Fruit fly (Drosophila melanogaster) whole organism, embryonic: ENCODE data around the gene Gmap.

Experiments used
- ATbp ChIP-seq: fragments of 200-800 bp; sonication (Bioruptor generic); optimal IDR thresholded peaks from 2 replicates; lab custom pipeline; 2017; ENCODE audit warnings: missing biosample characterization, mild to moderate bottlenecking, missing genetic modification characterization, missing genetic modification reagents
- Antp ChIP-seq: fragments of 200-800 bp; sonication (Bioruptor generic); optimal IDR thresholded peaks from 3 replicates; lab custom pipeline; 2016; ENCODE audit warnings: missing biosample characterization, missing genetic modification characterization
- Atf6 ChIP-seq: fragments of 200-800 bp; sonication (Bioruptor generic); IDR thresholded peaks from 2 replicates; pipeline ENCODE4 v1.3.6; 2022; ENCODE audit warnings: missing biosample characterization, missing genetic modification characterization
- CG10565 ChIP-seq: fragments of 200-800 bp; sonication (Bioruptor generic); optimal IDR thresholded peaks from 3 replicates; lab custom pipeline; 2016; ENCODE audit warnings: missing biosample characterization, mild to moderate bottlenecking, missing genetic modification characterization
- CG10979 ChIP-seq: fragments of 200-800 bp; sonication (Bioruptor generic); optimal IDR thresholded peaks from 2 replicates; lab custom pipeline; 2018; ENCODE audit warnings: missing biosample characterization, mild to moderate bottlenecking, missing genetic modification characterization, moderate library complexity
- CG11085 ChIP-seq: fragments of 200-800 bp; sonication (Bioruptor generic); IDR thresholded peaks from 2 replicates; pipeline ENCODE4 v1.3.6; 2022; ENCODE audit warnings: missing biosample characterization, missing genetic modification characterization
- CG11560 ChIP-seq: fragments of 200-800 bp; sonication (Bioruptor generic); IDR thresholded peaks from 3 replicates; pipeline ENCODE4 v1.3.6; 2022; ENCODE audit warnings: missing biosample characterization, missing genetic modification characterization
- CG15011 ChIP-seq: fragments of 200-800 bp; sonication (Bioruptor generic); optimal IDR thresholded peaks from 3 replicates; lab custom pipeline; 2018; ENCODE audit warnings: missing biosample characterization, mild to moderate bottlenecking, missing genetic modification characterization
- CG15479 ChIP-seq: fragments of 200-800 bp; sonication (Bioruptor generic); optimal IDR thresholded peaks from 3 replicates; lab custom pipeline; 2019; ENCODE audit warnings: missing biosample characterization, mild to moderate bottlenecking, missing genetic modification characterization, moderate library complexity
- CG15601 ChIP-seq: fragments of 200-800 bp; sonication (Bioruptor generic); optimal IDR thresholded peaks from 3 replicates; lab custom pipeline; 2019; ENCODE audit warnings: missing biosample characterization, mild to moderate bottlenecking, missing genetic modification characterization, moderate library complexity
- CG16779 ChIP-seq: fragments of 200-800 bp; sonication (Bioruptor generic); IDR thresholded peaks from 2 replicates; pipeline ENCODE4 v1.3.6; 2022; ENCODE audit warnings: missing biosample characterization, missing genetic modification characterization
- CG17568 ChIP-seq: fragments of 200-800 bp; sonication (Bioruptor generic); optimal IDR thresholded peaks from 2 replicates; lab custom pipeline; 2018; ENCODE audit warnings: missing biosample characterization, mild to moderate bottlenecking, missing genetic modification characterization, moderate library complexity
- CG1832 ChIP-seq: fragments of 200-800 bp; sonication (Bioruptor generic); optimal IDR thresholded peaks from 2 replicates; lab custom pipeline; 2017; ENCODE audit warnings: missing biosample characterization, mild to moderate bottlenecking, missing genetic modification characterization, inconsistent platforms
- CG2889 ChIP-seq: fragments of 200-800 bp; sonication (Bioruptor generic); IDR thresholded peaks from 3 replicates; pipeline ENCODE4 v1.3.6; 2022; ENCODE audit warnings: missing biosample characterization, missing genetic modification characterization
- CG32532 ChIP-seq: fragments of 200-800 bp; sonication (Bioruptor generic); IDR thresholded peaks from 2 replicates; pipeline ENCODE4 v1.3.6; 2022; ENCODE audit warnings: missing biosample characterization, missing genetic modification characterization
- CG33213 ChIP-seq: fragments of 200-800 bp; sonication (Bioruptor generic); optimal IDR thresholded peaks from 3 replicates; lab custom pipeline; 2016; ENCODE audit warnings: missing biosample characterization, missing genetic modification characterization
- CG4424 ChIP-seq: fragments of 200-800 bp; sonication (Bioruptor generic); optimal IDR thresholded peaks from 3 replicates; lab custom pipeline; 2016; ENCODE audit warnings: missing biosample characterization, missing genetic modification characterization
- CG4854 ChIP-seq: fragments of 200-800 bp; sonication (Bioruptor generic); optimal IDR thresholded peaks from 2 replicates; lab custom pipeline; 2016; ENCODE audit warnings: missing biosample characterization, missing genetic modification characterization, inconsistent platforms
- CG6254 ChIP-seq: fragments of 200-800 bp; sonication (Bioruptor generic); optimal IDR thresholded peaks from 3 replicates; lab custom pipeline; 2017; ENCODE audit warnings: mild to moderate bottlenecking, missing biosample characterization, missing genetic modification reagents, missing genetic modification characterization
- CG8290 ChIP-seq, 3 experiments: fragments of 200-800 bp; sonication (Bioruptor generic); optimal IDR thresholded peaks; 2 replicates each; lab custom pipeline; 2016 to 2019; ENCODE audit warnings: missing biosample characterization in 3 of 3, missing genetic modification characterization in 3 of 3, mild to moderate bottlenecking in 2 of 3, moderate library complexity in 1 of 3
- CTCF ChIP-seq: fragments of 200-800 bp; sonication (Bioruptor generic); optimal IDR thresholded peaks from 2 replicates; lab custom pipeline; 2017; ENCODE audit warnings: missing biosample characterization, mild to moderate bottlenecking, missing genetic modification characterization, moderate library complexity
- Fer3 ChIP-seq: fragments of 200-800 bp; sonication (Bioruptor generic); optimal IDR thresholded peaks from 2 replicates; lab custom pipeline; 2018; ENCODE audit warnings: missing biosample characterization, mild to moderate bottlenecking, missing genetic modification characterization, moderate library complexity
- H15 ChIP-seq: fragments of 200-800 bp; sonication (Bioruptor generic); IDR thresholded peaks from 3 replicates; pipeline ENCODE4 v1.3.6; 2022; ENCODE audit warnings: missing biosample characterization, missing genetic modification characterization
- Hmx ChIP-seq: fragments of 200-800 bp; sonication (Bioruptor generic); optimal IDR thresholded peaks from 2 replicates; lab custom pipeline; 2016; ENCODE audit warnings: missing biosample characterization, missing genetic modification characterization
- Hr39 ChIP-seq: fragments of >200 bp; optimal IDR thresholded peaks from 2 replicates; lab custom pipeline; 2017
- Myb ChIP-seq: fragments of 200-800 bp; sonication (Bioruptor generic); optimal IDR thresholded peaks from 2 replicates; lab custom pipeline; 2016; ENCODE audit warnings: missing biosample characterization, missing genetic modification characterization
- NK7.1 ChIP-seq: fragments of 200-800 bp; sonication (Bioruptor generic); optimal IDR thresholded peaks from 3 replicates; lab custom pipeline; 2016; ENCODE audit warnings: missing biosample characterization, missing genetic modification characterization
- Nf-YB ChIP-seq: fragments of 200-800 bp; sonication (Bioruptor generic); optimal IDR thresholded peaks from 3 replicates; lab custom pipeline; 2019; ENCODE audit warnings: missing biosample characterization, mild to moderate bottlenecking, missing genetic modification characterization, moderate library complexity
- Pdp1 ChIP-seq, 2 experiments: fragments of 200-800 bp; sonication (Bioruptor generic); optimal IDR thresholded peaks; 3 replicates each; lab custom pipeline; 2016; ENCODE audit warnings: missing biosample characterization in 2 of 2, missing genetic modification characterization in 2 of 2, mild to moderate bottlenecking in 1 of 2, moderate library complexity in 1 of 2
- Ssrp ChIP-seq: fragments of 200-800 bp; sonication (Bioruptor generic); optimal IDR thresholded peaks from 2 replicates; lab custom pipeline; 2018; ENCODE audit warnings: missing biosample characterization, mild to moderate bottlenecking, missing genetic modification characterization, moderate library complexity
- Stat92E ChIP-seq, 3 experiments: fragments of >200 bp in 2 of 3; fragments of 200-800 bp in 1 of 3; sonication (Bioruptor generic) in 1 of 3; optimal IDR thresholded peaks; 2 replicates each; lab custom pipeline; 2017 to 2019; ENCODE audit warnings: missing biosample characterization in 3 of 3, missing genetic modification characterization in 3 of 3, mild to moderate bottlenecking in 1 of 3, moderate library complexity in 1 of 3
- ap ChIP-seq: fragments of 200-800 bp; sonication (Bioruptor generic); IDR thresholded peaks from 2 replicates; pipeline ENCODE4 v1.3.6; 2022; ENCODE audit warnings: missing biosample characterization, missing genetic modification characterization
- bab2 ChIP-seq: fragments of 200-800 bp; sonication (Bioruptor generic); optimal IDR thresholded peaks from 2 replicates; lab custom pipeline; 2016; ENCODE audit warnings: missing biosample characterization, missing genetic modification characterization
- dm ChIP-seq: fragments of 200-800 bp; sonication (Bioruptor generic); optimal IDR thresholded peaks from 3 replicates; lab custom pipeline; 2016; ENCODE audit warnings: missing biosample characterization, missing genetic modification characterization
- dpn ChIP-seq, 2 experiments: fragments of 200-800 bp; sonication (Bioruptor generic); optimal IDR thresholded peaks; 3 replicates each; lab custom pipeline; 2016; ENCODE audit warnings: missing biosample characterization in 2 of 2, missing genetic modification characterization in 2 of 2
- gcm ChIP-seq: fragments of 200-800 bp; sonication (Bioruptor generic); optimal IDR thresholded peaks from 2 replicates; lab custom pipeline; 2019; ENCODE audit warnings: missing biosample characterization, mild to moderate bottlenecking, missing genetic modification characterization, moderate library complexity
- gsb-n ChIP-seq: fragments of 200-800 bp; sonication (Bioruptor generic); optimal IDR thresholded peaks from 3 replicates; lab custom pipeline; 2018; ENCODE audit warnings: missing biosample characterization, mild to moderate bottlenecking, missing genetic modification characterization
- jumu ChIP-seq: fragments of 200-800 bp; sonication (Bioruptor generic); optimal IDR thresholded peaks from 3 replicates; lab custom pipeline; 2016; ENCODE audit warnings: missing biosample characterization, missing genetic modification characterization
- klu ChIP-seq: fragments of 200-800 bp; sonication (Bioruptor generic); IDR thresholded peaks from 2 replicates; pipeline ENCODE4 v1.3.6; 2022; ENCODE audit warnings: missing biosample characterization, missing genetic modification characterization
- nerfin-1 ChIP-seq: fragments of 200-800 bp; sonication (Bioruptor generic); optimal IDR thresholded peaks from 3 replicates; lab custom pipeline; 2019; ENCODE audit warnings: missing biosample characterization, mild to moderate bottlenecking, missing genetic modification characterization, moderate library complexity
- odd ChIP-seq: fragments of 200-800 bp; sonication (Bioruptor generic); optimal IDR thresholded peaks from 2 replicates; lab custom pipeline; 2017; ENCODE audit warnings: missing biosample characterization, mild to moderate bottlenecking, missing genetic modification characterization
- otp ChIP-seq: fragments of 200-800 bp; sonication (Bioruptor generic); IDR thresholded peaks from 3 replicates; pipeline ENCODE4, ENCODE4 v1.3.6; 2022; ENCODE audit warnings: missing biosample characterization, missing genetic modification characterization
- peb ChIP-seq: fragments of 200-800 bp; sonication (Bioruptor generic); IDR thresholded peaks from 2 replicates; pipeline ENCODE4 v1.3.6; 2022; ENCODE audit warnings: missing biosample characterization, missing genetic modification characterization
- prd ChIP-seq, 3 experiments: fragments of >200 bp in 2 of 3; fragments of 200-800 bp in 1 of 3; sonication (Bioruptor generic) in 1 of 3; optimal IDR thresholded peaks in 2 of 3; IDR thresholded peaks in 1 of 3; 2 replicates in 2 of 3; 3 replicates in 1 of 3; pipeline versions ENCODE4 v1.3.6 to Lab custom; 2017 to 2022; ENCODE audit warnings: missing biosample characterization in 1 of 3, missing genetic modification characterization in 1 of 3
- scrt ChIP-seq: fragments of 200-800 bp; sonication (Bioruptor generic); optimal IDR thresholded peaks from 2 replicates; lab custom pipeline; 2018; ENCODE audit warnings: missing biosample characterization, mild to moderate bottlenecking, missing genetic modification characterization, moderate library complexity
- tin ChIP-seq: fragments of 200-800 bp; sonication (Bioruptor generic); optimal IDR thresholded peaks from 3 replicates; lab custom pipeline; 2016; ENCODE audit warnings: missing biosample characterization, missing genetic modification characterization
- tna ChIP-seq: fragments of 200-800 bp; sonication (Bioruptor generic); IDR thresholded peaks from 2 replicates; pipeline ENCODE4 v1.3.6; 2022; ENCODE audit warnings: missing biosample characterization, missing genetic modification characterization; ENCODE audit not compliant: partially characterized antibody
- usp ChIP-seq: fragments of >200 bp; optimal IDR thresholded peaks from 2 replicates; lab custom pipeline; 2017; ENCODE audit warnings: missing biosample characterization, missing genetic modification characterization
- zen ChIP-seq: fragments of 200-800 bp; sonication (Bioruptor generic); optimal IDR thresholded peaks from 3 replicates; lab custom pipeline; 2018; ENCODE audit warnings: missing biosample characterization, mild to moderate bottlenecking, missing genetic modification characterization, moderate library complexity
- zen2 ChIP-seq: fragments of 200-800 bp; sonication (Bioruptor generic); IDR thresholded peaks from 3 replicates; pipeline ENCODE4 v1.3.6; 2022; ENCODE audit warnings: missing biosample characterization, missing genetic modification characterization; ENCODE audit not compliant: partially characterized antibody

The Gmap gene

dm6 chrX:15498791-15499190, 12.1 kb downstream of the Gmap start (continued):
- TF ChIP-seq zen2 (no peak), nerfin-1 (no peak), CG32532 (peak; percentile 23; the same call in 1 of the 2 replicates), H15 (GFP tag; lab: Robert Waterston, UW) (no peak), Antp (no peak), prd (optimal IDR thresholded peaks at IDR 0.05; lab: Kevin White, UChicago) (no peak), prd (GFP tag; IDR thresholded peaks at IDR 0.05; lab: Robert Waterston, UW) (0 out of 3 replicates have a peak, but pooled peaks have one; percentile 28), odd (no peak), CTCF (GFP tag; lab: Kevin White, UChicago) (peak; percentile 50), klu (GFP tag; lab: Robert Waterston, UW) (no peak), CG17568 (GFP tag; lab: Kevin White, UChicago) (no peak), ATbp (GFP tag; lab: Kevin White, UChicago) (no peak), CG15601 (peak; percentile 4), ap (GFP tag; lab: Robert Waterston, UW) (no peak), CG1832 (peak; percentile 39), jumu (GFP tag; lab: Kevin White, UChicago) (peak; percentile 27), Nf-YB (GFP tag; lab: Kevin White, UChicago) (peak; percentile 16), gcm (GFP tag; lab: Kevin White, UChicago) (peak; percentile 34), tin (GFP tag; lab: Kevin White, UChicago) (peak; percentile 0), Ssrp (tag; lab: Kevin White, UChicago) (no peak), CG16779 (GFP tag; lab: Robert Waterston, UW) (no peak), CG11085 (no peak), dpn (GFP tag; optimal IDR thresholded peaks at IDR 0.05; lab: Kevin White, UChicago) (no peak), Atf6 (GFP tag; lab: Robert Waterston, UW) (0 out of 2 replicates have a peak, but pooled peaks have one; percentile 12), tna (peak; percentile 33; the same call in 1 of the 2 replicates), CG6254 (GFP tag; lab: Kevin White, UChicago) (no peak), Pdp1 (GFP tag; optimal IDR thresholded peaks at IDR 0.05; lab: Kevin White, UChicago) (peak in 1 of 2 experiments; percentile 15), CG11560 (no peak), usp (no peak), Stat92E (GFP tag; optimal IDR thresholded peaks at IDR 0.05; lab: Kevin White, UChicago) (peak in 1 of 3 experiments; percentile 32), bab2 (GFP tag; lab: Kevin White, UChicago) (no peak), CG4424 (GFP tag; lab: Kevin White, UChicago) (no peak), CG2889 (GFP tag; lab: Robert Waterston, UW) (no peak), NK7.1 (peak; percentile 7), CG10979 (tag; lab: Kevin White, UChicago) (peak; percentile 26), Fer3 (tag; lab: Kevin White, UChicago) (no peak), zen (tag; lab: Kevin White, UChicago) (peak; percentile 3), CG8290 (GFP tag; optimal IDR thresholded peaks at IDR 0.05; lab: Kevin White, UChicago) (peak; percentile 51), CG8290 (tag; optimal IDR thresholded peaks at IDR 0.05; lab: Kevin White, UChicago) (peak; percentile 79 to 85), CG15479 (GFP tag; lab: Kevin White, UChicago) (peak; percentile 77), CG10565 (GFP tag; lab: Kevin White, UChicago) (no peak), dm (peak; percentile 6), Hmx (GFP tag; lab: Kevin White, UChicago) (no peak), Myb (GFP tag; lab: Kevin White, UChicago) (no peak), scrt (GFP tag; lab: Kevin White, UChicago) (no peak), gsb-n (tag; lab: Kevin White, UChicago) (no peak), CG15011 (GFP tag; lab: Kevin White, UChicago) (no peak), peb (GFP tag; lab: Robert Waterston, UW) (no peak), otp (peak; percentile 68; the same call in 2 of the 3 replicates), CG4854 (GFP tag; lab: Kevin White, UChicago) (no peak), CG33213 (GFP tag; lab: Kevin White, UChicago) (peak; percentile 13), Hr39 (lab: Kevin White, UChicago) (no peak)
